Worm (Caenorhabditis elegans): ENCODE measurements around the gene pgp-10.

DNA sequence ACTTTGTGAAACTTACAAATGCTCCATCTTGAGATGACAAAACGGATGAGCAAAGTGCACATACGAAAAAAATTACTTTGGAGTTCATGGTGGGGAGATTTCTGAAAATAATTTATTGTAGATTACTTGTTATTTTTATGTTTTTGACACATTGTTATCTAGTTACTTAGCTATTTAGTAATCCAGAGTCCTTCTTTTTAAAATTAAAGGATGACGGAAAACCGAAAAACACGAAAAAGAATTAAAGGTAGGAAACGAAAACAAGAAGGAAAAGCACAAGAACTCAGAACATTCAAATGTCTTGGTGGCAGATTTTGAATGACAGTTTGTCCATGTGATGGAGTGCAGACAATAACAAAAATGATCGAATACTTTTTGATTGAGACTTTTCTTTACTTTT lies 41.9 kb upstream of the pgp-10 start, which contains the start of gene hen-1:
- no peak for TF ChIP-seq nhr-11 (tag; optimal IDR thresholded peaks at IDR 0.05)
- TF ChIP-seq fos-1 (tag; optimal IDR thresholded peaks at IDR 0.05), result no peak
- no peak for TF ChIP-seq unc-62 (GFP tag; optimal IDR thresholded peaks at IDR 0.05)
- TF ChIP-seq elt-3 (tag; optimal IDR thresholded peaks at IDR 0.05), result no peak
- no peak for TF ChIP-seq blmp-1 (tag; optimal IDR thresholded peaks at IDR 0.05; ENCODE audit: insufficient read depth)
- no peak for TF ChIP-seq ceh-16 (tag; optimal IDR thresholded peaks at IDR 0.05)
- TF ChIP-seq nhr-77 (tag; optimal IDR thresholded peaks at IDR 0.05), result no peak
- TF ChIP-seq lin-13 (GFP tag; optimal IDR thresholded peaks at IDR 0.05), result no peak
- no peak for TF ChIP-seq nhr-12 (tag; optimal IDR thresholded peaks at IDR 0.05)
- TF ChIP-seq aly-2 (tag; optimal IDR thresholded peaks at IDR 0.05), result no peak
- TF ChIP-seq nhr-237 (tag; optimal IDR thresholded peaks at IDR 0.05), result no peak
- no peak for TF ChIP-seq R02D3.7 (tag; optimal IDR thresholded peaks at IDR 0.05)
- TF ChIP-seq skn-1 (tag; optimal IDR thresholded peaks at IDR 0.05), result no peak
- no peak for TF ChIP-seq ztf-4 (tag; optimal IDR thresholded peaks at IDR 0.05)
